Fruit fly (Drosophila melanogaster) whole organism, prepupa: ENCODE results near the gene CG33985.

ENCODE experiments used
- Blimp-1 ChIP-seq: fragments of 200-800 bp; sonication (Bioruptor generic); optimal IDR thresholded peaks from 3 replicates; lab custom pipeline; 2017; ENCODE audit warnings: missing biosample characterization, missing genetic modification characterization, mild to moderate bottlenecking, moderate library complexity, missing genetic modification reagents
- CG11762 ChIP-seq: fragments of 200-800 bp; sonication (Bioruptor generic); optimal IDR thresholded peaks from 3 replicates; lab custom pipeline; 2016; ENCODE audit warnings: missing biosample characterization, missing genetic modification characterization; ENCODE audit not compliant: insufficient read depth
- CG32006 ChIP-seq: fragments of 200-800 bp; sonication (Bioruptor generic); optimal IDR thresholded peaks from 3 replicates; lab custom pipeline; 2017; ENCODE audit warnings: missing biosample characterization, mild to moderate bottlenecking, missing genetic modification characterization
- CG8119 ChIP-seq: fragments of 200-800 bp; sonication (Bioruptor generic); IDR thresholded peaks from 3 replicates; pipeline ENCODE4 v1.3.6; 2022; ENCODE audit warnings: missing biosample characterization, missing genetic modification characterization
- CG8319 ChIP-seq: fragments of 200-800 bp; sonication (Bioruptor generic); optimal IDR thresholded peaks from 3 replicates; lab custom pipeline; 2016; ENCODE audit warnings: missing biosample characterization, missing genetic modification characterization
- cyc ChIP-seq: fragments of 200-800 bp; sonication (Bioruptor generic); optimal IDR thresholded peaks from 3 replicates; lab custom pipeline; 2016; ENCODE audit warnings: missing biosample characterization, missing genetic modification characterization
- fkh ChIP-seq: fragments of 200-800 bp; sonication (Bioruptor generic); optimal IDR thresholded peaks from 3 replicates; lab custom pipeline; 2017; ENCODE audit warnings: missing biosample characterization, mild to moderate bottlenecking, missing genetic modification characterization, moderate library complexity

dm6 chr3L:15541281-15541680, 14.7 kb upstream of the CG33985 start:
- TF ChIP-seq CG8319 (GFP tag; lab: Kevin White, UChicago) (no peak), CG8119 (GFP tag; lab: Robert Waterston, UW) (no peak), CG11762 (GFP tag; lab: Kevin White, UChicago) (no peak), Blimp-1 (GFP tag; lab: Kevin White, UChicago) (no peak), CG32006 (no peak), fkh (GFP tag; lab: Kevin White, UChicago) (no peak), cyc (GFP tag; lab: Kevin White, UChicago) (no peak)
